Worm (Caenorhabditis elegans) whole organism, early embryonic: ENCODE data around the gene F28F8.7.
A peak's percentile ranks its signal among the peaks of the same experiment; 100 is the strongest.
"Not testable (repeated sequence)": the region's sequence is repeated elsewhere in the genome, so short reads cannot be mapped to it uniquely, and the experiment has no call there.

Experiments used
- B0310.2 ChIP-seq: sonication (generic microtip); optimal IDR thresholded peaks from 2 replicates; lab custom pipeline; 2016; ENCODE audit warnings: mild to moderate bottlenecking, missing genetic modification characterization, missing compliant biosample characterization
- F13C5.2 ChIP-seq: sonication (generic microtip); optimal IDR thresholded peaks from 2 replicates; lab custom pipeline; 2017; ENCODE audit warnings: mild to moderate bottlenecking, missing genetic modification characterization, inconsistent platforms, missing compliant biosample characterization
- aly-1 ChIP-seq: sonication (generic microtip); optimal IDR thresholded peaks from 2 replicates; lab custom pipeline; 2016; ENCODE audit warnings: missing genetic modification characterization, missing compliant biosample characterization
- ama-1 ChIP-seq: fragments of 150-350 bp; optimal IDR thresholded peaks from 2 replicates; lab custom pipeline; 2014
- ceh-13 ChIP-seq: fragments of 200-800 bp; sonication (Bioruptor generic); optimal IDR thresholded peaks from 2 replicates; lab custom pipeline; 2018; ENCODE audit warnings: mild to moderate bottlenecking, missing genetic modification characterization, missing compliant biosample characterization
- ceh-36 ChIP-seq: sonication (generic microtip); optimal IDR thresholded peaks from 2 replicates; lab custom pipeline; 2016; ENCODE audit warnings: missing genetic modification characterization, inconsistent platforms, missing compliant biosample characterization
- ets-7 ChIP-seq: sonication (generic microtip); optimal IDR thresholded peaks from 2 replicates; lab custom pipeline; 2016; ENCODE audit warnings: missing genotype, missing genetic modification characterization, missing compliant biosample characterization
- flt-1 ChIP-seq: fragments of 200-800 bp; sonication (Bioruptor generic); IDR thresholded peaks from 2 replicates; pipeline ENCODE4 v1.3.6; 2022; ENCODE audit warnings: missing genetic modification characterization, missing compliant biosample characterization
- hmbx-1 ChIP-seq: sonication (generic microtip); optimal IDR thresholded peaks from 2 replicates; lab custom pipeline; 2016; ENCODE audit warnings: mild to moderate bottlenecking, missing genetic modification characterization, missing compliant biosample characterization
- hmg-4 ChIP-seq: fragments of 200-800 bp; sonication (Bioruptor generic); optimal IDR thresholded peaks from 2 replicates; lab custom pipeline; 2018; ENCODE audit warnings: mild to moderate bottlenecking, missing genetic modification characterization, missing compliant biosample characterization
- hnd-1 ChIP-seq: sonication (generic microtip); optimal IDR thresholded peaks from 2 replicates; lab custom pipeline; 2016; ENCODE audit warnings: missing genetic modification characterization, missing compliant biosample characterization
- pes-1 ChIP-seq: fragments of 200-800 bp; sonication (Bioruptor generic); IDR thresholded peaks from 2 replicates; pipeline ENCODE4 v1.3.6; 2022; ENCODE audit warnings: missing genetic modification reagents, missing genetic modification characterization, missing compliant biosample characterization
- scrt-1 ChIP-seq: fragments of 200-800 bp; sonication (Bioruptor generic); IDR thresholded peaks from 2 replicates; pipeline ENCODE4 v1.3.6; 2022; ENCODE audit warnings: missing genetic modification characterization, missing compliant biosample characterization
- sea-1 ChIP-seq: fragments of 200-800 bp; sonication (Bioruptor generic); conservative IDR thresholded peaks from 2 replicates; pipeline ENCODE4 v1.3.6; 2022; ENCODE audit warnings: missing genetic modification characterization, missing compliant biosample characterization
- tbx-11 ChIP-seq: fragments of 200-800 bp; sonication (Bioruptor generic); IDR thresholded peaks from 2 replicates; pipeline ENCODE4 v1.3.6; 2022; ENCODE audit warnings: missing genetic modification characterization, missing compliant biosample characterization
- tbx-37 ChIP-seq: fragments of 200-800 bp; sonication (Bioruptor generic); conservative IDR thresholded peaks from 2 replicates; pipeline ENCODE4 v1.3.6; 2022; ENCODE audit warnings: missing genetic modification reagents, missing genetic modification characterization, missing compliant biosample characterization
- tra-4 ChIP-seq: sonication (generic microtip); optimal IDR thresholded peaks from 2 replicates; lab custom pipeline; 2017; ENCODE audit warnings: missing genetic modification characterization, missing compliant biosample characterization

The F28F8.7 gene

ce11 chrV:15612886-15613285 lies 22.5 kb upstream of the F28F8.7 start, which contains the start of gene str-263:
Gene str-263, plus strand, starts transcription at chrV:15613186.
- TF ChIP-seq tbx-11 (GFP tag; lab: Robert Waterston, UW) (no peak), ama-1 (lab: Kevin White, UChicago) (no peak), ceh-13 (no peak), hnd-1 (tag; lab: Kevin White, UChicago) (no peak), hmg-4 (GFP tag; lab: Kevin White, UChicago) (no peak), sea-1 (GFP tag; lab: Robert Waterston, UW) (no peak), tbx-37 (GFP tag; lab: Robert Waterston, UW) (no peak), pes-1 (GFP tag; lab: Robert Waterston, UW) (no peak), tra-4 (tag; lab: Kevin White, UChicago) (no peak), aly-1 (tag; lab: Kevin White, UChicago) (no peak), ets-7 (tag; lab: Kevin White, UChicago) (no peak), F13C5.2 (tag; lab: Kevin White, UChicago) (no peak), hmbx-1 (tag; lab: Kevin White, UChicago) (no peak), scrt-1 (GFP tag; lab: Robert Waterston, UW) (no peak), flt-1 (GFP tag; lab: Robert Waterston, UW) (no peak), ceh-36 (tag; lab: Kevin White, UChicago) (no peak), B0310.2 (tag; lab: Kevin White, UChicago) (no peak)

- TF ChIP-seq hnd-1 (tag; lab: Kevin White, UChicago) (no peak), flt-1 (GFP tag; lab: Robert Waterston, UW) (no peak), aly-1 (tag; lab: Kevin White, UChicago) (no peak), sea-1 (GFP tag; lab: Robert Waterston, UW) (0 out of 2 replicates have a peak, but pooled peaks have one; percentile 19), hmg-4 (GFP tag; lab: Kevin White, UChicago) (peak; percentile 16), F13C5.2 (tag; lab: Kevin White, UChicago) (peak; percentile 9), ceh-13 (no peak), scrt-1 (GFP tag; lab: Robert Waterston, UW) (no peak), ceh-36 (tag; lab: Kevin White, UChicago) (no peak), hmbx-1 (tag; lab: Kevin White, UChicago) (no peak), ets-7 (tag; lab: Kevin White, UChicago) (no peak)
These were observed 20.0 kb upstream of the F28F8.7 start, which contains the start of the genes fbxa-153 and str-12 for ce11 chrV:15610350-15610940. Gene fbxa-153, minus strand, starts transcription at chrV:15610384. Gene str-12, plus strand, starts transcription at chrV:15610890.

- TF ChIP-seq scrt-1 (GFP tag; lab: Robert Waterston, UW) (no peak), sea-1 (GFP tag; lab: Robert Waterston, UW) (no peak), tbx-11 (GFP tag; lab: Robert Waterston, UW) (no peak), ceh-13 (no peak), hmbx-1 (tag; lab: Kevin White, UChicago) (no peak), ets-7 (tag; lab: Kevin White, UChicago) (no peak), hmg-4 (GFP tag; lab: Kevin White, UChicago) (no peak), hnd-1 (tag; lab: Kevin White, UChicago) (no peak), ceh-36 (tag; lab: Kevin White, UChicago) (no peak), ama-1 (lab: Kevin White, UChicago) (no peak)
These were observed 14.6 kb upstream of the F28F8.7 start, which contains the start of gene fbxa-154 for ce11 chrV:15605045-15605444. Gene fbxa-154, minus strand, starts transcription at chrV:15605145.

- TF ChIP-seq pes-1 (GFP tag; lab: Robert Waterston, UW) (no peak), ceh-36 (tag; lab: Kevin White, UChicago) (no peak), B0310.2 (tag; lab: Kevin White, UChicago) (no peak), F13C5.2 (tag; lab: Kevin White, UChicago) (no peak), hmg-4 (GFP tag; lab: Kevin White, UChicago) (no peak), sea-1 (GFP tag; lab: Robert Waterston, UW) (no peak), ceh-13 (no peak), hmbx-1 (tag; lab: Kevin White, UChicago) (no peak), tbx-37 (GFP tag; lab: Robert Waterston, UW) (no peak), tra-4 (tag; lab: Kevin White, UChicago) (no peak)
These were observed 11.8 kb upstream of the F28F8.7 start, which contains the start of gene fbxa-152 for ce11 chrV:15602253-15602652. Gene fbxa-152, minus strand, starts transcription at chrV:15602353.

ce11 chrV:15599762-15600161 lies 9.3 kb upstream of the F28F8.7 start, which contains the start of gene B0391.14:
Gene B0391.14, minus strand, starts transcription at chrV:15599862.
- not testable (repeated sequence) for TF ChIP-seq aly-1 (tag; lab: Kevin White, UChicago); hmg-4 (GFP tag; lab: Kevin White, UChicago); F13C5.2 (tag; lab: Kevin White, UChicago)

DNA sequence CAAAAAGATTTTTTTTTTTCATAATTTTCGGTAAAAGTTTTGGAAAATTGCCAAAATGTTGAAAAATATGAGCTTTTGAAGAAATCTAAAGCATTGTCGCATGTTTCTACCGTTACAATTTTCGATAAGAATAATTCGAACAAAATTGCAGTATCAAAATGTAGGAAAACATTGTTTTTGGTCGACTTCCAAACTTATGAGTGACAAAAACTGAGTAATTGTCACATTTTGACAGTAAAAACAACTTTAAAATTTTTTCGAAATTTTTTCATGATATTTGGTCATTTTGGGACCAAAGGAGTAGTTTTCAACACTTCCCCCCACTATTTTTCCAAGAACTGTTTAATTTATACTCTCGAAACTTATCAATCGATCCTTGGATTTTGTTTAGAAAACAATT lies 4.2 kb upstream of the F28F8.7 start, which contains the start of gene fbxa-139:
Gene fbxa-139, minus strand, starts transcription at position 101 of the 400 bp plus-strand sequence.
- TF ChIP-seq ama-1 (lab: Kevin White, UChicago) (no peak), aly-1 (tag; lab: Kevin White, UChicago) (no peak), ceh-13 (no peak), flt-1 (GFP tag; lab: Robert Waterston, UW) (no peak), ceh-36 (tag; lab: Kevin White, UChicago) (no peak), hmbx-1 (tag; lab: Kevin White, UChicago) (no peak), tra-4 (tag; lab: Kevin White, UChicago) (no peak), hmg-4 (GFP tag; lab: Kevin White, UChicago) (no peak), B0310.2 (tag; lab: Kevin White, UChicago) (no peak), scrt-1 (GFP tag; lab: Robert Waterston, UW) (no peak), tbx-37 (GFP tag; lab: Robert Waterston, UW) (no peak), ets-7 (tag; lab: Kevin White, UChicago) (no peak), hnd-1 (tag; lab: Kevin White, UChicago) (no peak)
